Fruit fly (Drosophila melanogaster) whole organism, adult: ENCODE data around the gene Etfb.

ENCODE experiments used
- CG11617 ChIP-seq: fragments of 200-800 bp; sonication (Bioruptor generic); optimal IDR thresholded peaks from 2 replicates; lab custom pipeline; 2017; ENCODE audit warnings: mild to moderate bottlenecking, missing biosample characterization, missing genetic modification reagents, missing genetic modification characterization
- CG12768 ChIP-seq: fragments of 200-800 bp; sonication (Bioruptor generic); optimal IDR thresholded peaks from 2 replicates; lab custom pipeline; 2017; ENCODE audit warnings: missing biosample characterization, missing genetic modification characterization, mild to moderate bottlenecking, moderate library complexity, missing genetic modification reagents
- CG14711 ChIP-seq: fragments of 200-800 bp; sonication (Bioruptor generic); optimal IDR thresholded peaks from 2 replicates; lab custom pipeline; 2018; ENCODE audit warnings: missing biosample characterization, mild to moderate bottlenecking, missing genetic modification characterization, moderate library complexity
- CG1620 ChIP-seq: fragments of 200-800 bp; sonication (Bioruptor generic); optimal IDR thresholded peaks from 2 replicates; lab custom pipeline; 2016; ENCODE audit warnings: missing biosample characterization, missing genetic modification characterization
- CG33017 ChIP-seq: fragments of 200-800 bp; sonication (Bioruptor generic); optimal IDR thresholded peaks from 2 replicates; lab custom pipeline; 2018; ENCODE audit warnings: missing biosample characterization, mild to moderate bottlenecking, missing genetic modification characterization, moderate library complexity
- CG5204 ChIP-seq: fragments of 200-800 bp; sonication (Bioruptor generic); optimal IDR thresholded peaks from 2 replicates; lab custom pipeline; 2016; ENCODE audit warnings: missing biosample characterization, missing genetic modification characterization
- CG7045 ChIP-seq: fragments of 200-800 bp; sonication (Bioruptor generic); optimal IDR thresholded peaks from 2 replicates; lab custom pipeline; 2017; ENCODE audit warnings: missing biosample characterization, mild to moderate bottlenecking, missing genetic modification characterization
- CG7101 ChIP-seq: fragments of 200-800 bp; sonication (Bioruptor generic); optimal IDR thresholded peaks from 2 replicates; lab custom pipeline; 2018; ENCODE audit warnings: missing biosample characterization, mild to moderate bottlenecking, missing genetic modification characterization, moderate library complexity
- Clk ChIP-seq: fragments of 200-800 bp; sonication (Bioruptor generic); optimal IDR thresholded peaks from 2 replicates; lab custom pipeline; 2017; ENCODE audit warnings: missing biosample characterization, missing genetic modification characterization
- Crg-1 ChIP-seq: fragments of 200-800 bp; sonication (Bioruptor generic); optimal IDR thresholded peaks from 2 replicates; lab custom pipeline; 2016; ENCODE audit warnings: missing biosample characterization, missing genetic modification characterization
- Hr96 ChIP-seq: fragments of 200-800 bp; sonication (Bioruptor generic); optimal IDR thresholded peaks from 2 replicates; lab custom pipeline; 2016; ENCODE audit warnings: missing biosample characterization, missing genetic modification characterization
- Mnt ChIP-seq: fragments of 200-800 bp; sonication (Bioruptor generic); optimal IDR thresholded peaks from 2 replicates; lab custom pipeline; 2016; ENCODE audit warnings: missing biosample characterization, mild to moderate bottlenecking, missing genetic modification characterization
- bab1 ChIP-seq: fragments of 200-800 bp; sonication (Bioruptor generic); optimal IDR thresholded peaks from 3 replicates; lab custom pipeline; 2019; ENCODE audit warnings: missing biosample characterization, mild to moderate bottlenecking, missing genetic modification characterization, moderate library complexity
- cic ChIP-seq: fragments of 200-800 bp; sonication (Bioruptor generic); optimal IDR thresholded peaks from 2 replicates; lab custom pipeline; 2017; ENCODE audit warnings: missing biosample characterization, mild to moderate bottlenecking, missing genetic modification characterization, moderate library complexity
- cnc ChIP-seq, 2 experiments: fragments of >200 bp; optimal IDR thresholded peaks; 2 replicates each; lab custom pipeline; 2017
- kay ChIP-seq: fragments of 200-800 bp; sonication (Bioruptor generic); peaks from one replicate; lab custom pipeline; 2016; ENCODE audit warnings: missing biosample characterization, missing genetic modification characterization, borderline replicate concordance
- ovo ChIP-seq: fragments of 200-800 bp; sonication (Bioruptor generic); optimal IDR thresholded peaks from 2 replicates; lab custom pipeline; 2016; ENCODE audit warnings: missing biosample characterization, missing genetic modification characterization
- pad ChIP-seq: fragments of 200-800 bp; sonication (Bioruptor generic); optimal IDR thresholded peaks from 3 replicates; lab custom pipeline; 2017; ENCODE audit warnings: missing biosample characterization, missing genetic modification characterization, mild to moderate bottlenecking, moderate library complexity, missing genetic modification reagents
- tj ChIP-seq: fragments of 200-800 bp; sonication (Bioruptor generic); optimal IDR thresholded peaks from 3 replicates; lab custom pipeline; 2017; ENCODE audit warnings: missing biosample characterization, mild to moderate bottlenecking, missing genetic modification characterization, moderate library complexity
- toe ChIP-seq: fragments of 200-800 bp; sonication (Bioruptor generic); optimal IDR thresholded peaks from 2 replicates; lab custom pipeline; 2016; ENCODE audit warnings: missing biosample characterization, missing genetic modification characterization

Gene Etfb

DNA sequence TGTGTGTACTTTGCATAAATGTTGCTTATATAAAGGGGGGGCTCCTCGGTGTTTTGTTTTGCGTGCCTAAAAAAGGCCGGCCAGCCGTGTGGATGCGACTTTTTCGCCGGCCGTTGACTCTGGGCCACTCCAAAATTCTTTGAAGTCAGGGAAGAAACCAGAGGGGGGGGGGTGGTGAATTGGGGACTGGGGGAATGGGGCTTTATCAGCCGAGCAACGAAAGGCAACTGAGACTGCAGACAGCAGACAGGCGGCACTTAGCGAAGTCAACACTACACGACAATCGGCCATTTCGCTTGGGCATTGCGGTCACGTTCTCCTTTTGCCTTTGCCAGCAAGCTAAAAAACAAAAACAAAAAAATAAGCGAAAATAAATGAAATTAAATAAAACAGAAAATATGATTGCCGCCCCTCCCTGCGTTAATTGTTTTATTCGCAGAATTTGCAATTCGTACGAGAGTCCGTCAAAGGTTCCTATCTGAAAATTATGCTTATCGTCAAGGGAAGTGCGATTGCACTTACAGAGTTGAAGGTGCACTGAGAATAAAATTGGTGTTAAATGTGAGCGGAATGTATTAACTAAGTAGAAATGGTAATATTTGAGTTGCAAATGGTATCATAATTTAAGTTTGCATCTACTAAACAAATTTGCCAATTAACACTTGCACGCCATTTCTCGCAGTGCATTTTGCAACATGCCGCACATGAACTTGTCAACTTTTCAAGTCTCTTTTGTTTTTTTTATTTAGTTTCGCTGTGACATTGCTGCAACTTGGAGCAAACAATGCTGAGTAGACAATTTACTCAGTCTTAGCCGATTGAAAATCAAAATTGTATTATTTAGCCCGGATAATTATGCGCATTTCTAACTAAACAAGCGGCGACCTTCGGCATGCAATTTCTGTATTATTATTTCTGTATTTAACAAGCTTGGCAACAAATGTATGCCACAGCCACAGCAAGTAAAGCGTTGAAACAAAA lies 16.4 kb downstream of the Etfb start:
- no peak for TF ChIP-seq cic (GFP tag; lab: Kevin White, UChicago)
- peak; percentile 87 for TF ChIP-seq kay (GFP tag; lab: Kevin White, UChicago)
- peak; percentile 37 for TF ChIP-seq CG14711 (tag; lab: Kevin White, UChicago)
- peak; percentile 84 for TF ChIP-seq tj (GFP tag; lab: Kevin White, UChicago)

DNA sequence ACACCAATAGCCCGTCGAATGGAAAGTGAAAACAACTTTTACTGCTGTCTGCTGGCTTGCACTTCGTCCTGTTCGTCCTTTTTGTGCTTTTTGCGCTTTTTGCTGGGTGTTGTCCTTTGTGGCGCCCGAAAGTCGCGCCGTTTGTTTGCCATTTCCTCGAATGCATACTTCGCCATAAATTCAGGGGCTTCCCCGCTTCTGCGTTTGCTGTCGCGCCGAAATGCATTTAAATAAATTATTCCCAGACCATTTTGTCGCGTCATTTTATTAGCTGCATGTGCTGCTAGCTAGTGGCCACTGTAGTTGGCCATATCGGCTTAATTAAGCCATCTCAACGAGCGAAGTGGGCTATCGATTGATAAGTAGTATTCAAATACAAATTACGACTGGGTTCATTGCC lies 17.5 kb downstream of the Etfb start:
- TF ChIP-seq CG11617 (GFP tag; lab: Kevin White, UChicago) (no peak), CG14711 (tag; lab: Kevin White, UChicago) (no peak), Hr96 (GFP tag; lab: Kevin White, UChicago) (no peak), CG7045 (no peak), bab1 (GFP tag; lab: Kevin White, UChicago) (no peak), kay (GFP tag; lab: Kevin White, UChicago) (no peak), Crg-1 (GFP tag; lab: Kevin White, UChicago) (no peak), cic (GFP tag; lab: Kevin White, UChicago) (no peak), CG1620 (no peak), ovo (GFP tag; lab: Kevin White, UChicago) (no peak), CG12768 (GFP tag; lab: Kevin White, UChicago) (no peak), CG7101 (no peak), CG33017 (tag; lab: Kevin White, UChicago) (no peak), pad (no peak)

DNA sequence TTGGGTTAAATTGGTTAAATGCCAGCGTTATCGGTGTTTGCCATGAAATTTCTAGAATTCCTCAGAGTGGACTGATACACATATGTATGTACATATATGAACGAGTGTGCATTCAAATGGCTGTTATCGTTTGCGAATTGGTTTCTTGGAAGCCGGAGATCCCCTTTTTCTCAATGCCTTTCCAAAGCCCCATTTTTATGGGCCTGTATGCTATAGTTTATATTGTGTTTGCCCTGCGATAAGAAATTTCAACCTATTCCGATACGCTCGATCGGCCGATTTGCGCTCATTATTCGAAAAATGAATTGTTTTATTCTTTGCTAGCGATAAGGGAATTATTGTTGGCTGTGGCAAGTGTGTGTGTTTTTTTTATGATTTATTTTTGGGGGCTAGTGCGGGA lies 19.5 kb downstream of the Etfb start:
- TF ChIP-seq CG7101 = no peak
- TF ChIP-seq pad = no peak
- no peak for TF ChIP-seq Clk (GFP tag; lab: Kevin White, UChicago)
- TF ChIP-seq Hr96 (GFP tag; lab: Kevin White, UChicago) = no peak
- TF ChIP-seq ovo (GFP tag; lab: Kevin White, UChicago) = no peak
- TF ChIP-seq toe (GFP tag; lab: Kevin White, UChicago) = no peak
- no peak for TF ChIP-seq bab1 (GFP tag; lab: Kevin White, UChicago)
- TF ChIP-seq Crg-1 (GFP tag; lab: Kevin White, UChicago) = no peak
- no peak for TF ChIP-seq CG14711 (tag; lab: Kevin White, UChicago)
- TF ChIP-seq kay (GFP tag; lab: Kevin White, UChicago) = no peak
- no peak for TF ChIP-seq CG11617 (GFP tag; lab: Kevin White, UChicago)
- no peak for TF ChIP-seq CG7045
- no peak for TF ChIP-seq tj (GFP tag; lab: Kevin White, UChicago)
- no peak for TF ChIP-seq cnc (optimal IDR thresholded peaks at IDR 0.05; lab: Kevin White, UChicago)
- no peak for TF ChIP-seq CG5204 (GFP tag; lab: Kevin White, UChicago)
- TF ChIP-seq cic (GFP tag; lab: Kevin White, UChicago) = no peak
- TF ChIP-seq CG12768 (GFP tag; lab: Kevin White, UChicago) = no peak
- no peak for TF ChIP-seq CG1620
- no peak for TF ChIP-seq Mnt (GFP tag; lab: Kevin White, UChicago)
- no peak for TF ChIP-seq CG33017 (tag; lab: Kevin White, UChicago)

DNA sequence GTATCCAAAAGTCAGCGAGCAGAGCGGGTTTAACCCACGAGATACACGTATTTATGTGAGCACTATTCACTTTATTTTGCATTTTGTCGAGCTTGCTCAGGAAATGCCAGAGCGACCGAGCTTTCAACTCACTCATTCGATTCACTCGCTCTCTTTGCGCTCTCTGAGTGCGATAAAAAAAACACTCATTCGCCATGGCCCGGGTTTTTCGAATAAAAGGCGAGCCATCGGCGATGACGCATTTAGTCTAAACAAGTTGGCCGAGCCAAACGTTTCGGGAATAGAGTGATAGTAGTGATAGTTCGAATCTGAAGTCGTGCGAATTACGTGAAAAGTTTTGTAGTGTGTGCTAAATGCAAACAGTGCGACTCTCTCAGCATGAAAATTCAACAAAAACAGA lies 20.4 kb downstream of the Etfb start:
- TF ChIP-seq CG33017 (tag; lab: Kevin White, UChicago) (peak; percentile 57), cnc (optimal IDR thresholded peaks at IDR 0.05; lab: Kevin White, UChicago) (no peak), CG5204 (GFP tag; lab: Kevin White, UChicago) (no peak), cic (GFP tag; lab: Kevin White, UChicago) (peak; percentile 86), CG7101 (peak; percentile 58), pad (peak; percentile 10), bab1 (GFP tag; lab: Kevin White, UChicago) (peak; percentile 67), Mnt (GFP tag; lab: Kevin White, UChicago) (peak; percentile 82), CG1620 (no peak), Hr96 (GFP tag; lab: Kevin White, UChicago) (no peak), CG11617 (GFP tag; lab: Kevin White, UChicago) (peak; percentile 42), CG7045 (no peak), tj (GFP tag; lab: Kevin White, UChicago) (peak; percentile 83), Crg-1 (GFP tag; lab: Kevin White, UChicago) (peak; percentile 3), toe (GFP tag; lab: Kevin White, UChicago) (peak; percentile 39), CG14711 (tag; lab: Kevin White, UChicago) (peak; percentile 31), kay (GFP tag; lab: Kevin White, UChicago) (no peak), ovo (GFP tag; lab: Kevin White, UChicago) (no peak), Clk (GFP tag; lab: Kevin White, UChicago) (no peak), CG12768 (GFP tag; lab: Kevin White, UChicago) (peak; percentile 57)

DNA sequence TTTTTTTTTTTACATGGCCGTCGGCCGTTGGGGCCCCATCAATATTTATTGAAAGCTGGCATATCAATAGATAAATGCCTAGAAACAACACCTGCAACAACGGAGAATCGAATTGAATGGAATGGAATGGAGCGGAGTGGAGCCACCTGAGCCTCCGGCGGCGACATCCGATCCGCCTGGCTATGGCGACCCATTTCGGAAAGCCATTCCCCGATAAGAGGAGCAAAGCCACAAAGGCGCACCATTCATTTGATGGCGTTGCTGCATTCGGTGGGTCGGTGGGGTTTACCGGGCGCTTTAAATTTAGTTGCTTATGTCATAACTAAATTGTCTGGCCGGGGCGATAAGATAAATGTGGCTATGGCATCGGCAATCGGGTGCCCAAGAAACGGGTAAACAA lies 20.9 kb downstream of the Etfb start:
- TF ChIP-seq cic (GFP tag; lab: Kevin White, UChicago) (peak; percentile 45), Crg-1 (GFP tag; lab: Kevin White, UChicago) (no peak)
